Fruit fly (Drosophila melanogaster) whole organism, embryonic: ENCODE results near the gene robl62A.
A peak's percentile ranks its signal among the peaks of the same experiment; 100 is the strongest.

Source experiments
- Adf1 ChIP-seq: fragments of 200-800 bp; sonication (Bioruptor generic); IDR thresholded peaks from 2 replicates; pipeline ENCODE4 v1.3.6; 2022; ENCODE audit warnings: missing biosample characterization, missing genetic modification characterization
- CG10431 ChIP-seq: fragments of 200-800 bp; sonication (Bioruptor generic); optimal IDR thresholded peaks from 3 replicates; lab custom pipeline; 2018; ENCODE audit warnings: missing biosample characterization, mild to moderate bottlenecking, missing genetic modification characterization
- CG11456 ChIP-seq: fragments of 200-800 bp; sonication (Bioruptor generic); IDR thresholded peaks from 3 replicates; pipeline ENCODE4 v1.3.6; 2022; ENCODE audit warnings: missing biosample characterization, missing genetic modification characterization
- CG12236 ChIP-seq: fragments of 200-800 bp; sonication (Bioruptor generic); optimal IDR thresholded peaks from 2 replicates; lab custom pipeline; 2016; ENCODE audit warnings: missing biosample characterization, missing genetic modification characterization
- CG12391 ChIP-seq: fragments of 200-800 bp; sonication (Bioruptor generic); optimal IDR thresholded peaks from 3 replicates; lab custom pipeline; 2018; ENCODE audit warnings: missing biosample characterization, mild to moderate bottlenecking, missing genetic modification characterization, moderate library complexity
- CG12769 ChIP-seq: fragments of 200-800 bp; sonication (Bioruptor generic); optimal IDR thresholded peaks from 2 replicates; lab custom pipeline; 2019; ENCODE audit warnings: missing biosample characterization, mild to moderate bottlenecking, missing genetic modification characterization, moderate library complexity
- CG13123 ChIP-seq: fragments of 200-800 bp; sonication (Bioruptor generic); optimal IDR thresholded peaks from 2 replicates; lab custom pipeline; 2016; ENCODE audit warnings: missing biosample characterization, missing genetic modification characterization
- CG14965 ChIP-seq: fragments of 200-800 bp; sonication (Bioruptor generic); optimal IDR thresholded peaks from 2 replicates; lab custom pipeline; 2016; ENCODE audit warnings: missing biosample characterization, missing genetic modification characterization, borderline replicate concordance
- CG15073 ChIP-seq: fragments of 200-800 bp; sonication (Bioruptor generic); optimal IDR thresholded peaks from 2 replicates; lab custom pipeline; 2016; ENCODE audit warnings: missing biosample characterization, missing genetic modification characterization
- CG15696 ChIP-seq: fragments of 200-800 bp; sonication (Bioruptor generic); optimal IDR thresholded peaks from 2 replicates; lab custom pipeline; 2019; ENCODE audit warnings: missing biosample characterization, mild to moderate bottlenecking, missing genetic modification characterization, moderate library complexity
- CG18011 ChIP-seq: fragments of 200-800 bp; sonication (Bioruptor generic); optimal IDR thresholded peaks from 2 replicates; lab custom pipeline; 2017; ENCODE audit warnings: missing biosample characterization, missing genetic modification characterization, mild to moderate bottlenecking, moderate library complexity, missing genotype
- CG31388 ChIP-seq: fragments of 200-800 bp; sonication (Bioruptor generic); optimal IDR thresholded peaks from 2 replicates; lab custom pipeline; 2016; ENCODE audit warnings: missing biosample characterization, missing genetic modification characterization
- CG32767 ChIP-seq: fragments of 200-800 bp; sonication (Bioruptor generic); IDR thresholded peaks from 2 replicates; pipeline ENCODE4 v1.3.6; 2022; ENCODE audit warnings: missing biosample characterization, missing genetic modification characterization
- CG4707 ChIP-seq: fragments of 200-800 bp; sonication (Bioruptor generic); optimal IDR thresholded peaks from 2 replicates; lab custom pipeline; 2018; ENCODE audit warnings: missing biosample characterization, mild to moderate bottlenecking, missing genetic modification characterization, moderate library complexity
- CG4820 ChIP-seq: fragments of 200-800 bp; sonication (Bioruptor generic); optimal IDR thresholded peaks from 3 replicates; lab custom pipeline; 2016; ENCODE audit warnings: missing biosample characterization, missing genetic modification characterization
- CG7987 ChIP-seq: fragments of 200-800 bp; sonication (Bioruptor generic); optimal IDR thresholded peaks from 2 replicates; lab custom pipeline; 2018; ENCODE audit warnings: missing biosample characterization, mild to moderate bottlenecking, missing genetic modification characterization, moderate library complexity
- CG8388 ChIP-seq: fragments of 200-800 bp; sonication (Bioruptor generic); optimal IDR thresholded peaks from 2 replicates; lab custom pipeline; 2019; ENCODE audit warnings: missing biosample characterization, mild to moderate bottlenecking, missing genetic modification characterization, moderate library complexity
- CG9609 ChIP-seq: fragments of 200-800 bp; sonication (Bioruptor generic); optimal IDR thresholded peaks from 3 replicates; lab custom pipeline; 2016; ENCODE audit warnings: missing biosample characterization, missing genetic modification characterization
- CTCF ChIP-seq: fragments of 200-800 bp; sonication (Bioruptor generic); optimal IDR thresholded peaks from 2 replicates; lab custom pipeline; 2017; ENCODE audit warnings: missing biosample characterization, mild to moderate bottlenecking, missing genetic modification characterization, moderate library complexity
- Chrac-16 ChIP-seq: fragments of 200-800 bp; sonication (Bioruptor generic); optimal IDR thresholded peaks from 3 replicates; lab custom pipeline; 2016; ENCODE audit warnings: missing biosample characterization, missing genetic modification characterization
- Drgx ChIP-seq: fragments of 200-800 bp; sonication (Bioruptor generic); IDR thresholded peaks from 2 replicates; pipeline ENCODE4 v1.3.6; 2022; ENCODE audit warnings: missing biosample characterization, missing genetic modification characterization
- Elba2 ChIP-seq: fragments of 200-800 bp; sonication (Bioruptor generic); optimal IDR thresholded peaks from 3 replicates; lab custom pipeline; 2016; ENCODE audit warnings: missing biosample characterization, missing genetic modification characterization
- Fer1 ChIP-seq: fragments of 200-800 bp; sonication (Bioruptor generic); optimal IDR thresholded peaks from 2 replicates; lab custom pipeline; 2017; ENCODE audit warnings: missing biosample characterization, mild to moderate bottlenecking, missing genetic modification characterization
- H2.0 ChIP-seq: fragments of 200-800 bp; sonication (Bioruptor generic); IDR thresholded peaks from 2 replicates; pipeline ENCODE4 v1.3.6; 2022; ENCODE audit warnings: missing biosample characterization, missing genetic modification characterization
- HmgD ChIP-seq: fragments of 200-800 bp; sonication (Bioruptor generic); optimal IDR thresholded peaks from 3 replicates; lab custom pipeline; 2016; ENCODE audit warnings: missing biosample characterization, missing genetic modification characterization
- Hmr ChIP-seq: fragments of 200-800 bp; sonication (Bioruptor generic); optimal IDR thresholded peaks from 3 replicates; lab custom pipeline; 2017; ENCODE audit warnings: mild to moderate bottlenecking, missing biosample characterization, missing genetic modification reagents, missing genetic modification characterization
- Hr51 ChIP-seq, 2 experiments: fragments of 200-800 bp; sonication (Bioruptor generic); optimal IDR thresholded peaks; 2 replicates in 1 of 2; 3 replicates in 1 of 2; lab custom pipeline; 2016 to 2018; ENCODE audit warnings: missing biosample characterization in 2 of 2, missing genetic modification characterization in 2 of 2, mild to moderate bottlenecking in 1 of 2, moderate library complexity in 1 of 2
- Hr78 ChIP-seq, 2 experiments: fragments of 200-800 bp in 1 of 2; fragments of >200 bp in 1 of 2; sonication (Bioruptor generic) in 1 of 2; optimal IDR thresholded peaks; 2 replicates each; lab custom pipeline; 2017 to 2019; ENCODE audit warnings: missing biosample characterization in 2 of 2, missing genetic modification characterization in 2 of 2, mild to moderate bottlenecking in 1 of 2, moderate library complexity in 1 of 2
- Med ChIP-seq: fragments of 200-800 bp; sonication (Bioruptor generic); peaks from one replicate; lab custom pipeline; 2016; ENCODE audit warnings: missing biosample characterization, missing genetic modification characterization, mild to moderate bottlenecking, inconsistent platforms, moderate library complexity
- Mes4 ChIP-seq: fragments of 200-800 bp; sonication (Bioruptor generic); optimal IDR thresholded peaks from 2 replicates; lab custom pipeline; 2016; ENCODE audit warnings: missing biosample characterization, missing genetic modification characterization
- Sin3A ChIP-seq: fragments of >200 bp; optimal IDR thresholded peaks from 2 replicates; lab custom pipeline; 2018
- Taf1 ChIP-seq: fragments of 200-800 bp; sonication (Bioruptor generic); IDR thresholded peaks from 2 replicates; pipeline ENCODE4 v1.3.6; 2022; ENCODE audit warnings: missing biosample characterization, missing genetic modification characterization
- abd-A ChIP-seq: fragments of 200-800 bp; sonication (Bioruptor generic); optimal IDR thresholded peaks from 3 replicates; lab custom pipeline; 2019; ENCODE audit warnings: missing biosample characterization, mild to moderate bottlenecking, missing genetic modification characterization, moderate library complexity
- aop ChIP-seq: fragments of 200-800 bp; sonication (Bioruptor generic); IDR thresholded peaks from 2 replicates; pipeline ENCODE4 v1.3.6; 2022; ENCODE audit warnings: missing biosample characterization, missing genetic modification characterization
- bcd ChIP-seq: fragments of 200-800 bp; sonication (Bioruptor generic); optimal IDR thresholded peaks from 2 replicates; lab custom pipeline; 2017; ENCODE audit warnings: missing biosample characterization, mild to moderate bottlenecking, missing genetic modification characterization
- cas ChIP-seq: fragments of 200-800 bp; sonication (Bioruptor generic); IDR thresholded peaks from 2 replicates; pipeline ENCODE4 v1.3.6; 2022; ENCODE audit warnings: missing biosample characterization, missing genetic modification characterization
- cg ChIP-seq: fragments of 200-800 bp; sonication (Bioruptor generic); optimal IDR thresholded peaks from 3 replicates; lab custom pipeline; 2019; ENCODE audit warnings: missing biosample characterization, mild to moderate bottlenecking, missing genetic modification characterization, moderate library complexity
- cwo ChIP-seq: fragments of 200-800 bp; sonication (Bioruptor generic); optimal IDR thresholded peaks from 3 replicates; lab custom pipeline; 2017; ENCODE audit warnings: missing biosample characterization, missing genetic modification characterization, mild to moderate bottlenecking, moderate library complexity, missing genetic modification reagents
- dati ChIP-seq: fragments of 200-800 bp; sonication (Bioruptor generic); IDR thresholded peaks from 2 replicates; pipeline ENCODE4 v1.3.6; 2022; ENCODE audit warnings: missing biosample characterization, missing genetic modification characterization
- emc ChIP-seq: fragments of 200-800 bp; sonication (Bioruptor generic); optimal IDR thresholded peaks from 2 replicates; lab custom pipeline; 2016; ENCODE audit warnings: missing biosample characterization, missing genetic modification characterization
- eve ChIP-seq, 2 experiments: fragments of >200 bp; optimal IDR thresholded peaks; 2 replicates each; lab custom pipeline; 2017; ENCODE audit warnings: missing biosample characterization in 2 of 2, missing genetic modification characterization in 2 of 2
- h ChIP-seq: fragments of >200 bp; optimal IDR thresholded peaks from 2 replicates; lab custom pipeline; 2017
- mld ChIP-seq: fragments of 200-800 bp; sonication (Bioruptor generic); IDR thresholded peaks from 3 replicates; pipeline ENCODE4 v1.3.6; 2022; ENCODE audit warnings: missing biosample characterization, missing genetic modification characterization; ENCODE audit not compliant: partially characterized antibody
- nmo ChIP-seq: fragments of 200-800 bp; sonication (Bioruptor generic); optimal IDR thresholded peaks from 2 replicates; lab custom pipeline; 2018; ENCODE audit warnings: missing biosample characterization, mild to moderate bottlenecking, missing genetic modification characterization, moderate library complexity
- ranshi ChIP-seq: fragments of 200-800 bp; sonication (Bioruptor generic); IDR thresholded peaks from 2 replicates; pipeline ENCODE4 v1.3.6; 2022; ENCODE audit warnings: missing biosample characterization, missing genetic modification characterization
- slou ChIP-seq: fragments of 200-800 bp; sonication (Bioruptor generic); optimal IDR thresholded peaks from 3 replicates; lab custom pipeline; 2016; ENCODE audit warnings: missing biosample characterization, missing genetic modification characterization
- tin ChIP-seq: fragments of 200-800 bp; sonication (Bioruptor generic); optimal IDR thresholded peaks from 3 replicates; lab custom pipeline; 2016; ENCODE audit warnings: missing biosample characterization, missing genetic modification characterization
- tio ChIP-seq: fragments of 200-800 bp; sonication (Bioruptor generic); optimal IDR thresholded peaks from 2 replicates; lab custom pipeline; 2017; ENCODE audit warnings: missing biosample characterization, missing genetic modification characterization, inconsistent platforms
- tll ChIP-seq, 2 experiments: fragments of 200-800 bp in 1 of 2; fragments of >200 bp in 1 of 2; sonication (Bioruptor generic) in 1 of 2; optimal IDR thresholded peaks; 2 replicates each; lab custom pipeline; 2017 to 2019; ENCODE audit warnings: missing biosample characterization in 2 of 2, missing genetic modification characterization in 2 of 2, mild to moderate bottlenecking in 1 of 2, moderate library complexity in 1 of 2
- wek ChIP-seq: fragments of 200-800 bp; sonication (Bioruptor generic); optimal IDR thresholded peaks from 3 replicates; lab custom pipeline; 2018; ENCODE audit warnings: missing biosample characterization, mild to moderate bottlenecking, missing genetic modification characterization, moderate library complexity
- wor ChIP-seq: fragments of 200-800 bp; sonication (Bioruptor generic); IDR thresholded peaks from 2 replicates; pipeline ENCODE4 v1.3.6; 2022; ENCODE audit warnings: missing biosample characterization, missing genetic modification characterization
- zfh2 ChIP-seq: fragments of 200-800 bp; sonication (Bioruptor generic); optimal IDR thresholded peaks from 2 replicates; lab custom pipeline; 2016; ENCODE audit warnings: missing biosample characterization, missing genetic modification characterization

Gene robl62A

dm6 chr3L:1463547-1463946 is 13.9 kb upstream of the robl62A start, which contains the start of gene rho (continued):
- TF ChIP-seq Taf1 (no peak), CG4820 (GFP tag; lab: Kevin White, UChicago) (no peak), CG12391 (tag; lab: Kevin White, UChicago) (peak; percentile 16), bcd (no peak), CG13123 (GFP tag; lab: Kevin White, UChicago) (peak; percentile 15), slou (no peak), Hr78 (GFP tag; optimal IDR thresholded peaks at IDR 0.05; lab: Kevin White, UChicago) (no peak), CG14965 (no peak), cas (GFP tag; lab: Robert Waterston, UW) (no peak), CG15696 (tag; lab: Kevin White, UChicago) (no peak), Hr51 (GFP tag; optimal IDR thresholded peaks at IDR 0.05; lab: Kevin White, UChicago) (peak in 1 of 2 experiments; percentile 42), Sin3A (lab: Kevin White, UChicago) (no peak), wek (GFP tag; lab: Kevin White, UChicago) (no peak), tll (GFP tag; optimal IDR thresholded peaks at IDR 0.05; lab: Kevin White, UChicago) (peak in 1 of 2 experiments; percentile 82), Chrac-16 (no peak), CG10431 (no peak), CG32767 (GFP tag; lab: Robert Waterston, UW) (no peak), CG12769 (tag; lab: Kevin White, UChicago) (no peak), tin (GFP tag; lab: Kevin White, UChicago) (peak; percentile 32), CG31388 (GFP tag; lab: Kevin White, UChicago) (no peak), CG4707 (peak; percentile 50), emc (GFP tag; lab: Kevin White, UChicago) (no peak), mld (GFP tag; lab: Robert Waterston, UW) (0 out of 3 replicates have a peak, but pooled peaks have one; percentile 46), Med (peak; percentile 95), CG12236 (no peak), CG8388 (GFP tag; lab: Kevin White, UChicago) (no peak), CTCF (no peak), ranshi (no peak; the same call in 1 of the 2 replicates), nmo (GFP tag; lab: Kevin White, UChicago) (no peak), HmgD (GFP tag; lab: Kevin White, UChicago) (no peak), zfh2 (GFP tag; lab: Kevin White, UChicago) (no peak), Drgx (peak; percentile 51), aop (GFP tag; lab: Robert Waterston, UW) (peak; percentile 16), Hmr (GFP tag; lab: Kevin White, UChicago) (peak; percentile 31), cwo (GFP tag; lab: Kevin White, UChicago) (no peak), dati (GFP tag; lab: Robert Waterston, UW) (no peak), Mes4 (GFP tag; lab: Kevin White, UChicago) (no peak), wor (GFP tag; lab: Robert Waterston, UW) (no peak), tio (GFP tag; lab: Kevin White, UChicago) (no peak), h (lab: Kevin White, UChicago) (no peak), H2.0 (GFP tag; lab: Robert Waterston, UW) (no peak), CG9609 (GFP tag; lab: Kevin White, UChicago) (no peak), CG7987 (GFP tag; lab: Kevin White, UChicago) (peak; percentile 32), CG15073 (no peak), Fer1 (GFP tag; lab: Kevin White, UChicago) (no peak), cg (peak; percentile 44), CG18011 (no peak), Elba2 (no peak), eve (GFP tag; optimal IDR thresholded peaks at IDR 0.05; lab: Kevin White, UChicago) (no peak), CG11456 (GFP tag; lab: Robert Waterston, UW) (peak; percentile 56; the same call in 1 of the 3 replicates), Adf1 (GFP tag; lab: Robert Waterston, UW) (no peak), abd-A (tag; lab: Kevin White, UChicago) (peak; percentile 47)
